Worm (Caenorhabditis elegans) whole organism, midembryonic: ENCODE results near the gene fbxb-50.
"Not testable (repeated sequence)": the region's sequence is repeated elsewhere in the genome, so short reads cannot be mapped to it uniquely, and the experiment has no call there.

Experiments
- T22C8.4 ChIP-seq: fragments of 200-800 bp; sonication (Bioruptor generic); IDR thresholded peaks from 2 replicates; pipeline ENCODE4 v1.3.6; 2022; ENCODE audit warnings: missing genetic modification characterization, missing compliant biosample characterization
- cog-1 ChIP-seq: sonication (generic microtip); optimal IDR thresholded peaks from 2 replicates; lab custom pipeline; 2016; ENCODE audit warnings: missing genetic modification characterization, missing compliant biosample characterization
- flt-1 ChIP-seq: fragments of 200-800 bp; sonication (Bioruptor generic); IDR thresholded peaks from 2 replicates; pipeline ENCODE4 v1.3.6; 2022; ENCODE audit warnings: missing genetic modification characterization, missing compliant biosample characterization
- klf-2 ChIP-seq: fragments of 200-800 bp; sonication (Bioruptor generic); conservative IDR thresholded peaks from 2 replicates; pipeline ENCODE4 v1.3.6; 2022; ENCODE audit warnings: missing genetic modification reagents, missing genetic modification characterization, missing compliant biosample characterization
- med-1 ChIP-seq: sonication (generic microtip); optimal IDR thresholded peaks from 2 replicates; lab custom pipeline; 2017; ENCODE audit warnings: missing genetic modification characterization, mild to moderate bottlenecking, missing compliant biosample characterization, antibody characterized with exemption, missing genetic modification reagents; ENCODE audit not compliant: insufficient read depth
- ref-1 ChIP-seq: fragments of 200-800 bp; sonication (Bioruptor generic); conservative IDR thresholded peaks from 2 replicates; pipeline ENCODE4 v1.3.6; 2022; ENCODE audit warnings: missing genetic modification reagents, missing genetic modification characterization, missing compliant biosample characterization
- tab-1 ChIP-seq: fragments of 200-800 bp; sonication (Bioruptor generic); IDR thresholded peaks from 2 replicates; pipeline ENCODE4 v1.3.6; 2022; ENCODE audit warnings: missing genetic modification characterization, missing compliant biosample characterization
- ztf-23 ChIP-seq: fragments of 200-800 bp; sonication (Bioruptor generic); IDR thresholded peaks from 2 replicates; pipeline ENCODE4 v1.3.6; 2022; ENCODE audit warnings: missing genetic modification reagents, missing genetic modification characterization, missing compliant biosample characterization
- ztf-29 ChIP-seq: fragments of 200-800 bp; sonication (Bioruptor generic); IDR thresholded peaks from 2 replicates; pipeline ENCODE4 v1.3.6; 2022; ENCODE audit warnings: missing genetic modification reagents, missing genetic modification characterization, missing compliant biosample characterization

Gene fbxb-50

DNA sequence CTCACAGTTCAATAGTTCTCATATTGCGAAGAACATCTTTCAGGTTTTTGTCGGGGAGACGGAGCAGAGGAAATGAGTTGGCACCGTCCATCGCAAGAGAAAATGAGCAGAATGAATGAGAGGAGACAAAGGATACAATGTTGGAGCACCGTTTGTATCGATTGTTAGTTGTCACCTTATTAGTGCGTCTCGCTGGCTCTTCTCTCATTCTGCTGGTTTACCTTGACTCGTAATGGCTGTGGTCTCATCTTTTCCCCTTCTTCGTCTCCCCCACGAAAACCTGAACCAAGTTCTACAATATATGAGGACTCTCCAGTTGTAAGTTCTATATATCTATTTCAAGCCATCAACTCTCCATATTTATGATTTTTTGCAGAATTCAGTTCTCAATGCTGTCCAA is at the start of gene fbxb-50, which contains the start of gene fbxb-54:
TSS of gene fbxb-50 (plus strand) at position 227 of the 400 bp plus-strand sequence.
TSS of gene fbxb-54 (minus strand) at position 101 of the 400 bp plus-strand sequence.
- TF ChIP-seq ref-1, cog-1, med-1: not testable (repeated sequence)

DNA sequence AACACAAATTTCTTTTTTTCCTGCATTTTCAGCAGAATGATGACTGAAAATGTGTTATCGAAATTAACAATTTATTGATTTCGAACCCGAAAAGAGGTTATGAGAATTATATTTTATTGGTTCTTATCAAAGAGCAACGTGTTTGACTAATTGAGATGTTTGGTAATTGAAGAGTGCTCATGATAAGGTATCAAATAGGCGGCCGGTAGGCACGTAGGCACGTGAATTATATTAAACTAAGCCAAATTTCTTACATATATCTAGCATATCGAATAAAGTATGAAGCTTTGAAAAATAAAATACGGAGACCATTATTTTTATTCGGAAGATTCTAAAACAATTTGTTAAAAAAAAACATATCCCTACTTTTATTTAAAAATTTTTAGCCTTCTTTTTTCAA is 38.9 kb upstream of the fbxb-50 start, which contains the start of gene math-45:
TSS of gene math-45 (minus strand) at position 101 of the 400 bp plus-strand sequence.
- TF ChIP-seq ref-1 = no peak
- no peak for TF ChIP-seq klf-2 (GFP tag; lab: Robert Waterston, UW)
- TF ChIP-seq ztf-23 (GFP tag; lab: Robert Waterston, UW) = no peak
- TF ChIP-seq ztf-29 (GFP tag; lab: Robert Waterston, UW) = no peak
- no peak for TF ChIP-seq cog-1
- TF ChIP-seq T22C8.4 (GFP tag; lab: Robert Waterston, UW) = no peak
- no peak for TF ChIP-seq med-1
- TF ChIP-seq tab-1 = no peak
- TF ChIP-seq flt-1 (GFP tag; lab: Robert Waterston, UW) = no peak

DNA sequence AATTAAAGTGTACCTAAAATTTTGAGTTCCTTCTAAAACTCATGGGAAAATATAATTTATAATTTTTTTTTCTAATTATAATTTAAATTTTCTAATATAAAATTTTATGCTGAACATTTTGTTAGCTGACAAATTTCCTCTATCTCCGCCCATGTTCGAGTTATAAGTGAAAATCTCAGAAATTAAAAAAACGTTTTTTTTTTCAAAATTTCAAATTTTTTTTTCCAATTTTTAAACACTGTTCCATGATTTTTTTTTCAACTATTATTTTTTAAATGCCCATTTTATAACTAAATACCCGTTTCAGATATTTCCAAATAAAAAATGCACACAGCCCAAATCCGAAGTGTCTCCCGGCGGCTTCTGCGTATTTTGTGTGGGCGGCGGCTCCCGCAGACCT is 37.3 kb upstream of the fbxb-50 start, which contains the start of gene Y51H7BR.8:
TSS of gene Y51H7BR.8 (plus strand) at position 301 of the 400 bp plus-strand sequence.
- TF ChIP-seq flt-1 (GFP tag; lab: Robert Waterston, UW) (no peak), ztf-23 (GFP tag; lab: Robert Waterston, UW) (no peak), ztf-29 (GFP tag; lab: Robert Waterston, UW) (no peak), med-1 (no peak), klf-2 (GFP tag; lab: Robert Waterston, UW) (no peak), ref-1 (no peak), tab-1 (no peak), cog-1 (no peak), T22C8.4 (GFP tag; lab: Robert Waterston, UW) (no peak)

DNA sequence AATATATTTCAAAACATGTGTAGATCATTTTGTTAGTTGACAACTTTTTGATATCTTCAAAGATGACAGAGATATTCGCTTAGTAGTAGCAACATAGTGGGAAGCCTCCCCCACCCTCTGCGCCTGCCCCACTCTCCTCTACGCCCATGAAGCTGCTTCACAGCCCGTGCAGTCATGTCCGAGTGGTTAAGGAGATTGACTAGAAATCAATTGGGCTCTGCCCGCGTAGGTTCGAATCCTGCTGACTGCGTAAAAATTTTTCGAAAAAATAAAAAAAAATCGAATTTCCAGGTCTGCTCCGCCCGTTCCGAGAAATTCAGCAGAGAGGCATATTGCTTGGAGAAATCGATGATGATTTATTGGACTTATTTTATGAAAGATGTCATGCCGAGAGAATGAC is 36.4 kb upstream of the fbxb-50 start:
- no peak for TF ChIP-seq med-1
- TF ChIP-seq klf-2 (GFP tag; lab: Robert Waterston, UW) = no peak
- TF ChIP-seq cog-1 = no peak
- 0 out of 2 replicates have a peak, but pooled peaks have one; percentile 23 for TF ChIP-seq flt-1 (GFP tag; lab: Robert Waterston, UW)
- TF ChIP-seq ref-1 = no peak
- TF ChIP-seq T22C8.4 (GFP tag; lab: Robert Waterston, UW) = no peak
- peak; percentile 69; the same call in 1 of the 2 replicates for TF ChIP-seq tab-1
- TF ChIP-seq ztf-29 (GFP tag; lab: Robert Waterston, UW) = no peak
- TF ChIP-seq ztf-23 (GFP tag; lab: Robert Waterston, UW) = peak; percentile 12; the same call in 1 of the 2 replicates

DNA sequence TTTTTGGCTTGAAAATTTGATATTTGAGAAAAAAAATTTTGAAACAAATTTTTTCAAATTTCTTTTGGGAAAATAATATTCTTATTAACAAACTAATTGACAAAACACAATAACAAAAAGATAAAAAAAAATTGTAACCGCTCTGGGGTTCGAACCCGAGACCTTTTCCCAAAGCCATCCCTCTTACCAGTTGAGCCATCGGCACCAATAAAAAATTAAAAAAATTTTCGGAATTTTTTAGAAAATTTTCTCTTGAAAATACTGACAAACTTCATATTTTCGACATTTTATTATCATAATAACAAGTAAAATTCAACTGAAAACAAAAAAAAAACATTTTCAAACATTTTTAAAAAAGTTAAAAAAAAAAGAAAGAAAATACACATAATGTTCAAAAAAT is 34.3 kb upstream of the fbxb-50 start:
- no peak for TF ChIP-seq ztf-23 (GFP tag; lab: Robert Waterston, UW)
- TF ChIP-seq cog-1 = no peak
- TF ChIP-seq tab-1 = no peak
- no peak for TF ChIP-seq flt-1 (GFP tag; lab: Robert Waterston, UW)
- no peak for TF ChIP-seq ref-1
- TF ChIP-seq T22C8.4 (GFP tag; lab: Robert Waterston, UW) = no peak
- no peak for TF ChIP-seq med-1
- TF ChIP-seq klf-2 (GFP tag; lab: Robert Waterston, UW) = no peak
- TF ChIP-seq ztf-29 (GFP tag; lab: Robert Waterston, UW) = no peak

DNA sequence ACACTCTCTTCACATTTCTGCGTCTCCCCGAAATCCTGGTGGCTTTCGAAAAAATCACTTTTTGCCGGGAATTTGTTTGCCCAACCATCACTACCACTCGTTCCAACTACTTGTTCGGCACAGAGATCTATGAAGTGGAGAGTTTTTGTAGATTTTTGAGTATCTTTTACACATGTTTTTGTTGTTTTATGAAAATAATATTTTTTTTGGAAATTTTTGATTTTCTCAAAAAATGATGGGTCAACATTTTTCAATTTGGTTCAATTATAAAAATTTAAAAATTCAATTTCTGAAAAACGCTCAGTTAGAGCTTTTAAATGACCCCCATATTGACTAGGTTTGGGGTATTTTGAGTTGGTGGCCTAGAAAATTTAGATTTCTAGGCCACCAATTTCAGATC is 30.7 kb upstream of the fbxb-50 start, which contains the start of gene Y51H7BR.7:
TSS of gene Y51H7BR.7 (minus strand) at position 101 of the 400 bp plus-strand sequence.
- TF ChIP-seq ref-1 (no peak), tab-1 (no peak), flt-1 (GFP tag; lab: Robert Waterston, UW) (no peak), klf-2 (GFP tag; lab: Robert Waterston, UW) (no peak)

DNA sequence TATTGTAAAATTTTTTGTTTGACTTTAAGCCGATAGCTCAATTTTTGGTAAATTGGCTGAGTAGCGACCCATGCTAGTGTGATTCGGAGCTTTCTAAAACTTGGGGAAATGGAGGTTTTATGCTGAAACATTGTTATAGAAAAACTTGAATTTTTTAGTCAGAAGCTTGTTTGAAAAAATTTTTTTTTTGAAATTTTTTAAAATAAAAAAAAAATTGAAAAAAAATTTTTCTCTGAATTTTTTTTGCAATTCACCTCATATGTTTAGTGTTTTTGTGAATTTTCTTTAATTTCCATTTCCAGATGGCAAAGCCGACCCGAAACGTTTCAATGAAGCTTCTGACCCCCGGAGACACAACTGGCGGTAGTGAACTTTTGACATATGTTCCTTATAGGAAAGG is 27.2 kb upstream of the fbxb-50 start, which contains the start of gene Y51H7BR.4:
TSS of gene Y51H7BR.4 (plus strand) at position 301 of the 400 bp plus-strand sequence.
- TF ChIP-seq ref-1 (no peak), klf-2 (GFP tag; lab: Robert Waterston, UW) (no peak), med-1 (no peak), flt-1 (GFP tag; lab: Robert Waterston, UW) (no peak), tab-1 (no peak), ztf-29 (GFP tag; lab: Robert Waterston, UW) (no peak), T22C8.4 (GFP tag; lab: Robert Waterston, UW) (no peak), cog-1 (no peak), ztf-23 (GFP tag; lab: Robert Waterston, UW) (no peak)

DNA sequence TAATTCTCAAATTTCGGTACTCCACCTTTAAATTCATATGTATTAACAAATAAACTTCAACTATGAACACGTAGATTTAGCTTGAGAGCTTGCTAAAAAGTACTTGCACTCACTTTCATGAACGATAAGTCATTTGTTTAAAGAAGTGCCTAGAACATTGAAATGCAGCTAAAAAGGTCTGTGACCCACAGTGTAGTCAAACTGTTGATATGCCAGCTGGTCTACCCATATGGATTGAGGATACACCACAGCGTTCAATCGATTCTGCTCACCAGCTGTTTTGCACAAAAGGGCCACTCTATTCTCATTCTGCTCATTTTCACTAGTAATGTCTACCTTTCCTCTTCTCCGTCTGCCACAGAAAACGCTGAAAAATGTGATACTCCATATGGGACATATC is 20.3 kb upstream of the fbxb-50 start, which contains the start of gene fbxb-43:
TSS of gene fbxb-43 (plus strand) at position 301 of the 400 bp plus-strand sequence.
- TF ChIP-seq ref-1 = no peak

DNA sequence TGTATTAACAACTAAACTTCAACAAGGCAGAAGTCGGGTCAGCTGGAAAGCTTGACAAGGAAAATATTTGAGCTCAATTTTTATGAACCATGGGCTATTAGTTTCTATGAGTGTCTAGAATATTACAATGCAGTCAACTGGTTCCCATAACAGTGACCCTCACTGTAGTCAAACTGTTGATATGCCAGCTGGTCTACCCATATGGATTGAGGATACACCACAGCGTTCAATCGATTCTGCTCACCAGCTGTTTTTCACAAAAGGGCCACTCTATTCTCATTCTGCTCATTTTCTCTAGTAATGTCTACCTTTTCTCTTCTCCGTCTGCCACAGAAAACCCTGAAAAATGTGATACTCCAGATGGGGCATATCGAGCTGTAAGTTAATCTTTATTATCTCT is 18.9 kb upstream of the fbxb-50 start, which contains the start of gene fbxb-42:
TSS of gene fbxb-42 (plus strand) at position 301 of the 400 bp plus-strand sequence.
- no peak for TF ChIP-seq ref-1
- TF ChIP-seq ztf-29 (GFP tag; lab: Robert Waterston, UW) = no peak
- TF ChIP-seq flt-1 (GFP tag; lab: Robert Waterston, UW) = no peak
- no peak for TF ChIP-seq tab-1
- TF ChIP-seq klf-2 (GFP tag; lab: Robert Waterston, UW) = no peak
- no peak for TF ChIP-seq ztf-23 (GFP tag; lab: Robert Waterston, UW)
- no peak for TF ChIP-seq cog-1
- TF ChIP-seq med-1 = no peak
- TF ChIP-seq T22C8.4 (GFP tag; lab: Robert Waterston, UW) = no peak

DNA sequence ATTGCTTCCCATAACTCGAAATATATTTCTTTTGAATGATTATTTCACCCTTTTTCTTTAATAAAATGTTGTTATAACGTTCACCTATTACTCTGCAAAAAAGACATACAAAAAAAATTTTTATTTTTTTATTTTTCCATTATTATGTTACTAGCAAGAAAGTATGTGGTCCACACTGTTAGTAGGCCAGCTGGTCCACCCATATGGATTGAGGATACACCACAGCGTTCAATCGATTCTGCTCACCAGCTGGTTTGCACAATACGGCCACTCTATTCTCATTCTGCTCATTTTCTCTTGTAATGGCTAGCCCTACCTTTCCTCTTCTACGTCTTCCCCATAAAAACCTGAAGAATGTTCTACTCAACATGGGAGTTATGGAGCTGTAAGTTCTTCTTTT is 17.7 kb upstream of the fbxb-50 start, which contains the start of gene fbxb-44:
TSS of gene fbxb-44 (plus strand) at position 301 of the 400 bp plus-strand sequence.
- TF ChIP-seq klf-2 (GFP tag; lab: Robert Waterston, UW) (no peak), ztf-23 (GFP tag; lab: Robert Waterston, UW) (no peak)

DNA sequence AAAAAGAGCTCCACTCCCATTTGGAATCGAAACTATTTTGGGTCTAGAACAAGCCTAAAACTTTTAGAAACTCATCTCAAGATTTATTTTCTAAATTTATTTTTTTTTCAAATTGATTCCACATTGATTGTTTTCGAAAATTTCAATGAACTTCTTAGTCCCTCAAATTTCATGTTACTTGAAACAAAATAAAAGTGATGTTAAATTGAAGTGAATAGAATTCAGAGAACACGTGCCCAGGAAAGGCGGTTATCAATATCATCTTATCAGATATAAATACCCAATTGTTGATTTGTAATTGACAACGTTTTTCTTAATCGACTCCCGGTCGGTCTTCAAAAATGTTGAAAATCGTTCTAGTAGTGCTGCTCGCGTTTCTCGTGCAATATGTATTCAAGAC is 15.6 kb upstream of the fbxb-50 start, which contains the start of gene poml-4:
TSS of gene poml-4 (plus strand) at position 301 of the 400 bp plus-strand sequence.
- not testable (repeated sequence) for TF ChIP-seq ztf-29 (GFP tag; lab: Robert Waterston, UW); flt-1 (GFP tag; lab: Robert Waterston, UW); ref-1
